Worm (Caenorhabditis elegans): ENCODE data around the gene twk-45.

DNA sequence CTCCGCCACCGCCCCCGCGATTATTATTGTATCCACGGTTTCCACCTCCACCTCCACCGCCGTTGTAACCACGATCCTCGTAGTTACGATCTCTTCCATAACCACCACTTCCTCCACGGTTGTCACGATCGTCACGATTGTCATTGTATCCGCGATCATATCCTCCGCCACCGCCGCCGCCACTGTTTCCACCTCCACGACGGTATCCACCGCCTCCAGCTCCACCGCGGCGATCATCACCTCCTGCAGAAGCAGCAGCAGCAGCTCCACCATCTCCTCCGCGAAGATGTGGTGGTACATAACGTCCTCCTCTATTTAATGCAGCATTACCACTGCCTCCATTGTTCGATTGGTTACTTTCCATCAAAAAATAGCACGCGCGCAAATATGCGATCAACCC lies 23.0 kb downstream of the twk-45 start, which contains the start of gene laf-1:
- TF ChIP-seq fos-1 (tag; optimal IDR thresholded peaks at IDR 0.05) (no peak), nhr-77 (tag; optimal IDR thresholded peaks at IDR 0.05) (no peak), sem-4 (tag; optimal IDR thresholded peaks at IDR 0.05) (no peak), lin-13 (GFP tag; optimal IDR thresholded peaks at IDR 0.05) (no peak), nhr-12 (tag; optimal IDR thresholded peaks at IDR 0.05) (no peak), mbf-1 (tag; optimal IDR thresholded peaks at IDR 0.05) (no peak)

Data from whole organism, L2 larva.